Fruit fly (Drosophila melanogaster) whole organism, pupa: ENCODE results near the gene CG31099.

Experiments
- CG14655 ChIP-seq: fragments of 200-800 bp; sonication (Bioruptor generic); optimal IDR thresholded peaks from 3 replicates; lab custom pipeline; 2017; ENCODE audit warnings: mild to moderate bottlenecking, missing biosample characterization, missing genetic modification reagents, missing genetic modification characterization
- CG17806 ChIP-seq: fragments of 200-800 bp; sonication (Bioruptor generic); optimal IDR thresholded peaks from 2 replicates; lab custom pipeline; 2018; ENCODE audit warnings: missing biosample characterization, mild to moderate bottlenecking, missing genetic modification characterization, moderate library complexity
- D1 ChIP-seq: fragments of 200-800 bp; sonication (Bioruptor generic); optimal IDR thresholded peaks from 2 replicates; lab custom pipeline; 2018; ENCODE audit warnings: missing biosample characterization, mild to moderate bottlenecking, missing genetic modification characterization, moderate library complexity
- EcR ChIP-seq: fragments of 200-800 bp; sonication (Bioruptor generic); optimal IDR thresholded peaks from 3 replicates; lab custom pipeline; 2019; ENCODE audit warnings: missing biosample characterization, missing genetic modification characterization, mild to moderate bottlenecking, moderate library complexity, missing genetic modification reagents
- Pif1A ChIP-seq: fragments of 200-800 bp; sonication (Bioruptor generic); optimal IDR thresholded peaks from 3 replicates; lab custom pipeline; 2016; ENCODE audit warnings: missing biosample characterization, missing genetic modification characterization

DNA sequence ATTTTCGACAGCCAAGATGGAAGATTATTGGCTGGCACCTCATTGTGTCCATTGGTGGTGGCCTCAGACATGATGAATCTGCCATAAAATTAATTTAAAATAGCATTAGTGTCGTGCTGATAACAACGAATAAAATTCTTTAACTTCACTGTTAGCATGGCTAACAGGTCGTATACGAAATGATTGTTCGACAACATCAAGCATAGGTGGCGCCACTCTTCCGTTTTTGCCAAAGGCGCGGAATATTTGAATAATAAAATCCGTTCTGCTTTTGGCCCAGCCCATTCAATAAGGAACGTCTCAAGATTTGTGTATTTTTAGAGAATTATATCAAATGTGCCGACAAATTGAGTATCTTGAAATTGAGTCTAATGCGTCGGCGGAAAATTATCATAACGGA lies 1.8 kb upstream of the CG31099 start:
- no peak for TF ChIP-seq EcR (GFP tag; lab: Kevin White, UChicago)
- TF ChIP-seq Pif1A = no peak
- no peak for TF ChIP-seq CG17806 (tag; lab: Kevin White, UChicago)
- no peak for TF ChIP-seq D1 (tag; lab: Kevin White, UChicago)
- no peak for TF ChIP-seq CG14655
